Worm (Caenorhabditis elegans) whole organism, L4 larva: ENCODE results near the gene Y10G11A.1.

Experiments used
- F10B5.3 ChIP-seq: sonication (generic microtip); optimal IDR thresholded peaks from 2 replicates; lab custom pipeline; 2016; ENCODE audit warnings: mild to moderate bottlenecking, missing genetic modification characterization, missing compliant biosample characterization
- F26F4.8 ChIP-seq: fragments of 200-800 bp; sonication (Bioruptor generic); conservative IDR thresholded peaks from 2 replicates; pipeline ENCODE4 v1.3.6; 2022; ENCODE audit warnings: missing genetic modification characterization, missing compliant biosample characterization
- T20F7.1 ChIP-seq: fragments of 200-800 bp; sonication (Bioruptor generic); optimal IDR thresholded peaks from 2 replicates; lab custom pipeline; 2018; ENCODE audit warnings: mild to moderate bottlenecking, missing genetic modification characterization, missing compliant biosample characterization
- T26A8.4 ChIP-seq: fragments of 200-800 bp; sonication (Bioruptor generic); IDR thresholded peaks from 2 replicates; pipeline ENCODE4 v1.3.6; 2022; ENCODE audit warnings: missing genetic modification characterization, missing compliant biosample characterization
- Y105C5A.15 ChIP-seq: fragments of 200-800 bp; sonication (Bioruptor generic); IDR thresholded peaks from 2 replicates; pipeline ENCODE4 v1.3.6; 2022; ENCODE audit warnings: missing genetic modification characterization, missing compliant biosample characterization
- Y48G9A.11 ChIP-seq: fragments of 200-800 bp; sonication (Bioruptor generic); IDR thresholded peaks from 2 replicates; pipeline ENCODE4 v1.3.6; 2022; ENCODE audit warnings: missing genetic modification reagents, missing genetic modification characterization, missing compliant biosample characterization
- Y5F2A.4 ChIP-seq: fragments of 200-800 bp; sonication (Bioruptor generic); optimal IDR thresholded peaks from 2 replicates; lab custom pipeline; 2018; ENCODE audit warnings: mild to moderate bottlenecking, missing genetic modification characterization, missing compliant biosample characterization
- Y75B8A.6 ChIP-seq: fragments of 200-800 bp; sonication (Bioruptor generic); IDR thresholded peaks from 2 replicates; pipeline ENCODE4 v1.3.6; 2022; ENCODE audit warnings: missing genetic modification reagents, missing genetic modification characterization, missing compliant biosample characterization
- ZK337.2 ChIP-seq: fragments of 200-800 bp; sonication (Bioruptor generic); IDR thresholded peaks from 2 replicates; pipeline ENCODE4 v1.3.6; 2022; ENCODE audit warnings: missing genetic modification reagents, missing genetic modification characterization, missing compliant biosample characterization
- arid-1 ChIP-seq: fragments of 200-800 bp; sonication (Bioruptor generic); conservative IDR thresholded peaks from 2 replicates; pipeline ENCODE4 v1.3.6; 2022; ENCODE audit warnings: missing genetic modification reagents, missing genetic modification characterization, missing compliant biosample characterization
- ceh-44 ChIP-seq: fragments of 200-800 bp; sonication (Bioruptor generic); IDR thresholded peaks from 2 replicates; pipeline ENCODE4 v1.3.6; 2022; ENCODE audit warnings: missing genetic modification reagents, missing genetic modification characterization, missing compliant biosample characterization
- ctbp-1 ChIP-seq: fragments of 200-800 bp; sonication (Bioruptor generic); IDR thresholded peaks from 2 replicates; pipeline ENCODE4 v1.3.6; 2022; ENCODE audit warnings: missing genetic modification reagents, missing genetic modification characterization, missing compliant biosample characterization
- daf-16 ChIP-seq, 3 experiments: sonication (generic microtip); optimal IDR thresholded peaks; 2 replicates each; lab custom pipeline; 2016 to 2017; ENCODE audit warnings: missing genetic modification characterization in 3 of 3, missing genetic modification reagents in 3 of 3, mild to moderate bottlenecking in 2 of 3, missing compliant biosample characterization in 2 of 3, missing biosample characterization in 1 of 3, moderate library complexity in 1 of 3
- daf-19 ChIP-seq: fragments of 200-800 bp; sonication (Bioruptor generic); conservative IDR thresholded peaks from 2 replicates; pipeline ENCODE4 v1.3.6; 2022; ENCODE audit warnings: missing genetic modification characterization, missing compliant biosample characterization
- daf-8 ChIP-seq: fragments of 200-800 bp; sonication (Bioruptor generic); IDR thresholded peaks from 2 replicates; pipeline ENCODE4 v1.3.6; 2022; ENCODE audit warnings: missing genetic modification characterization, missing compliant biosample characterization
- dpl-1 ChIP-seq: fragments of 150-350 bp; optimal IDR thresholded peaks from 2 replicates; lab custom pipeline; 2014; ENCODE audit warnings: missing biosample characterization, missing genetic modification reagents, missing genetic modification characterization
- jun-1 ChIP-seq: fragments of 150-350 bp; optimal IDR thresholded peaks from 2 replicates; lab custom pipeline; 2014; ENCODE audit warnings: missing biosample characterization, missing genetic modification reagents, missing genetic modification characterization
- lin-13 ChIP-seq: fragments of 150-350 bp; optimal IDR thresholded peaks from 2 replicates; lab custom pipeline; 2014; ENCODE audit warnings: missing biosample characterization, missing genetic modification reagents, missing genetic modification characterization
- madf-9 ChIP-seq: fragments of 200-800 bp; sonication (Bioruptor generic); conservative IDR thresholded peaks from 2 replicates; pipeline ENCODE4 v1.3.6; 2022; ENCODE audit warnings: missing genetic modification reagents, missing genetic modification characterization, missing compliant biosample characterization
- mdl-1 ChIP-seq, 2 experiments: fragments of 150-350 bp in 1 of 2; sonication (generic microtip) in 1 of 2; optimal IDR thresholded peaks; 2 replicates each; lab custom pipeline; 2014 to 2017; ENCODE audit warnings: missing biosample characterization in 2 of 2, missing genetic modification characterization in 2 of 2
- mdt-29 ChIP-seq: fragments of 200-800 bp; sonication (Bioruptor generic); IDR thresholded peaks from 2 replicates; pipeline ENCODE4 v1.3.6; 2022; ENCODE audit warnings: missing genetic modification reagents, missing genetic modification characterization, missing compliant biosample characterization
- mep-1 ChIP-seq: fragments of 150-350 bp; sonication (generic microtip); optimal IDR thresholded peaks from 3 replicates; lab custom pipeline; 2014; ENCODE audit warnings: missing biosample characterization, missing genetic modification characterization
- nhr-42 ChIP-seq: fragments of 200-800 bp; sonication (Bioruptor generic); IDR thresholded peaks from 2 replicates; pipeline ENCODE4 v1.3.6; 2022; ENCODE audit warnings: missing genetic modification characterization, missing compliant biosample characterization
- pha-4 ChIP-seq, 2 experiments: fragments of 150-350 bp in 1 of 2; fragments of 200-800 bp in 1 of 2; sonication (Bioruptor generic) in 1 of 2; IDR thresholded peaks in 1 of 2; optimal IDR thresholded peaks in 1 of 2; 2 replicates each; pipeline versions ENCODE4 v1.3.6 to Lab custom; 2014 to 2022; ENCODE audit warnings: missing genetic modification characterization in 2 of 2, missing genetic modification reagents in 2 of 2, missing biosample characterization in 1 of 2, missing compliant biosample characterization in 1 of 2
- php-3 ChIP-seq: fragments of 200-800 bp; sonication (Bioruptor generic); IDR thresholded peaks from 2 replicates; pipeline ENCODE4 v1.3.6; 2022; ENCODE audit warnings: missing genetic modification reagents, missing genetic modification characterization, missing compliant biosample characterization
- pqm-1 ChIP-seq: sonication (generic microtip); optimal IDR thresholded peaks from 2 replicates; lab custom pipeline; 2017; ENCODE audit warnings: missing biosample characterization, missing genetic modification characterization
- sdz-12 ChIP-seq: fragments of 200-800 bp; sonication (Bioruptor generic); optimal IDR thresholded peaks from 2 replicates; lab custom pipeline; 2018; ENCODE audit warnings: mild to moderate bottlenecking, missing genetic modification characterization, missing compliant biosample characterization
- set-16 ChIP-seq: fragments of 200-800 bp; sonication (Bioruptor generic); IDR thresholded peaks from 2 replicates; pipeline ENCODE4 v1.3.6; 2022; ENCODE audit warnings: missing genetic modification reagents, missing genetic modification characterization, missing compliant biosample characterization
- snpc-1.2 ChIP-seq: fragments of 200-800 bp; sonication (Bioruptor generic); IDR thresholded peaks from 2 replicates; pipeline ENCODE4 v1.3.6; 2022; ENCODE audit warnings: missing genetic modification reagents, missing genetic modification characterization, missing compliant biosample characterization
- spr-1 ChIP-seq: sonication (generic microtip); optimal IDR thresholded peaks from 2 replicates; lab custom pipeline; 2016; ENCODE audit warnings: mild to moderate bottlenecking, missing genetic modification characterization, missing compliant biosample characterization
- unc-130 ChIP-seq: sonication (generic microtip); optimal IDR thresholded peaks from 2 replicates; lab custom pipeline; 2016; ENCODE audit warnings: missing genetic modification reagents, missing genetic modification characterization, missing compliant biosample characterization
- unc-39 ChIP-seq: sonication (generic microtip); optimal IDR thresholded peaks from 2 replicates; lab custom pipeline; 2017; ENCODE audit warnings: missing biosample characterization, missing genetic modification characterization
- zag-1 ChIP-seq: fragments of 150-350 bp; optimal IDR thresholded peaks from 2 replicates; lab custom pipeline; 2014; ENCODE audit warnings: missing biosample characterization, missing genetic modification characterization
- zfp-2 ChIP-seq: sonication (generic microtip); optimal IDR thresholded peaks from 2 replicates; lab custom pipeline; 2016; ENCODE audit warnings: mild to moderate bottlenecking, missing genetic modification characterization, missing compliant biosample characterization
- ztf-7 ChIP-seq: fragments of 150-350 bp; optimal IDR thresholded peaks from 2 replicates; lab custom pipeline; 2014; ENCODE audit warnings: missing biosample characterization, missing genetic modification characterization

Gene Y10G11A.1

DNA sequence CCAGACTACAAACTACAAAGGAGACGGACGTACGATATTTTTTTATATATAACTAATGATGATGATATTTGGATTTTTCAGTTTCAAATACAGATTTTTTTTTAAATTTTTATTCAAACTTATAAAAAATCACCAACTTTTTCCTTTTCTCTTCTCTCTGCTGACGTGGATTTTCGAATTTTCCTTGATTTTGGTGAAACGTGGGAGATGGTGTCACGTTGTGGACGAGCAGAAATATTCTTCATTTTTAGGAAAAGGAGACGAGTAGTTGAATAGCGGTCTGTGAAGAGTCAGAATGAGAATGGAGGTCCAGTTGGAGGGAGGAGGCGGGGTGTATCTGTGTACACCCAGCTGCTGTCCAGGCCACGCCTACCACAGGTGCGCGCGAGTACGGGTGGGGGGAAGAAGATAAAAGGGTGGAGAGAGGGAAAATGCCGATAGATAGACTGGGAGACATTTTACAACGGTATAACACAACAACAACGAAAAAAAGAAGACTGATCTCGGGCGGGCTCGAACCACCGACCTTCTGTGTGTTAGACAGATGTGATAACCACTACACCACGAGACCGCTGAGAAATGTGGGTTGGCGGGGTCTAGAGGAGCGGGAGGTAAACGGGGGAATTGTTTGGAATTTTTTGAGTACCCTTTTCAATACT lies 42.4 kb upstream of the Y10G11A.1 start, which contains the start of gene Y7A9D.1 (continued):
- TF ChIP-seq php-3 (GFP tag; lab: Robert Waterston, UW), result peak; percentile 61
- TF ChIP-seq madf-9 (GFP tag; lab: Robert Waterston, UW), result peak; percentile 63; the same call in 1 of the 2 replicates
- peak; percentile 18 for TF ChIP-seq ztf-7 (tag; lab: Kevin White, UChicago)
- no peak for TF ChIP-seq zfp-2 (tag; lab: Kevin White, UChicago)
- TF ChIP-seq F26F4.8 (GFP tag; lab: Robert Waterston, UW), result peak; percentile 52; the same call in 1 of the 2 replicates
- peak; percentile 30 for TF ChIP-seq F10B5.3 (tag; lab: Kevin White, UChicago)
- peak; percentile 24 for TF ChIP-seq unc-130 (GFP tag; lab: Kevin White, UChicago)
- peak; percentile 47 for TF ChIP-seq set-16 (GFP tag; lab: Robert Waterston, UW)
- TF ChIP-seq Y48G9A.11 (GFP tag; lab: Robert Waterston, UW), result peak; percentile 68
- peak; percentile 52 for TF ChIP-seq spr-1 (tag; lab: Kevin White, UChicago)
- TF ChIP-seq daf-16 (GFP tag; optimal IDR thresholded peaks at IDR 0.05; lab: Kevin White, UChicago), result peak; percentile 15 to 30
- peak; percentile 39 for TF ChIP-seq daf-16 (tag; optimal IDR thresholded peaks at IDR 0.05; lab: Kevin White, UChicago)
- TF ChIP-seq unc-39 (tag; lab: Kevin White, UChicago), result no peak
- peak; percentile 73 for TF ChIP-seq sdz-12 (GFP tag; lab: Kevin White, UChicago)
- TF ChIP-seq mep-1 (tag; lab: Kevin White, UChicago), result peak; percentile 75
- TF ChIP-seq ZK337.2, result 0 out of 2 replicates have a peak, but pooled peaks have one; percentile 51
- peak; percentile 83 for TF ChIP-seq ctbp-1 (GFP tag; lab: Robert Waterston, UW)
- peak; percentile 32 for TF ChIP-seq Y5F2A.4 (GFP tag; lab: Kevin White, UChicago)
- TF ChIP-seq mdl-1 (tag; optimal IDR thresholded peaks at IDR 0.05; lab: Kevin White, UChicago), result no peak
- peak; percentile 79 for TF ChIP-seq mdt-29 (GFP tag; lab: Robert Waterston, UW)
- 0 out of 2 replicates have a peak, but pooled peaks have one; percentile 28 for TF ChIP-seq nhr-42 (GFP tag; lab: Robert Waterston, UW)
- peak; percentile 99 for TF ChIP-seq snpc-1.2 (GFP tag; lab: Robert Waterston, UW)
- TF ChIP-seq zag-1, result no peak
- TF ChIP-seq jun-1 (tag; lab: Kevin White, UChicago), result peak; percentile 35
- TF ChIP-seq Y105C5A.15 (GFP tag; lab: Robert Waterston, UW), result 0 out of 2 replicates have a peak, but pooled peaks have one; percentile 4
- peak; percentile 30 for TF ChIP-seq dpl-1 (GFP tag; lab: Kevin White, UChicago)
- no peak for TF ChIP-seq pqm-1 (tag; lab: Kevin White, UChicago)
- TF ChIP-seq ceh-44 (GFP tag; lab: Robert Waterston, UW), result peak; percentile 62; the same call in 1 of the 2 replicates
- TF ChIP-seq T20F7.1 (GFP tag; lab: Kevin White, UChicago), result no peak
- 0 out of 2 replicates have a peak, but pooled peaks have one; percentile 15 for TF ChIP-seq daf-19
- TF ChIP-seq pha-4 (GFP tag; IDR thresholded peaks at IDR 0.05; lab: Robert Waterston, UW), result peak; percentile 79
- no peak for TF ChIP-seq pha-4 (tag; optimal IDR thresholded peaks at IDR 0.05; lab: Kevin White, UChicago)
- TF ChIP-seq T26A8.4 (GFP tag; lab: Robert Waterston, UW), result no peak; the same call in 1 of the 2 replicates
- peak; percentile 32 for TF ChIP-seq lin-13
- peak; percentile 51; the same call in 1 of the 2 replicates for TF ChIP-seq arid-1 (GFP tag; lab: Robert Waterston, UW)

DNA sequence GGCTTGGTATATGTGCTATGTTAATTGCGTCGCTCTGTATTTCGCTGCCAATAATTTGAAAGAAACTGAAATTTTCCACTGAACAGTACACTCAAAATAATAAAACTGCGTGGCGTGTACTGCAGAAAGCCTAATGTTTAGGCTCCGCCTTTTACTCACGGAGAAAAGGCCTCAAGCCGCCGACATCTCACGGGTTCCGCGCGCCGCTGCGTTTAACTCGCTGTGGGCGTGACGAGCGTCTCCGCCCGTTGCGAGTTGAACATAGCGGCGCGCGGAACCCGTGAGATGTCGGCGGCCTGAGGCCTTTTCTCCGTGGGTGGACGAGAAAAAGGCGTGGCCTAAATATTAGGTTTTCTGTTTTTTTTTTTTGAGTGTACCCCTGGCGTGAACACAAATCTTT lies 39.8 kb upstream of the Y10G11A.1 start:
- no peak for TF ChIP-seq daf-8
- TF ChIP-seq Y75B8A.6 (GFP tag; lab: Robert Waterston, UW), result no peak
- no peak for TF ChIP-seq Y48G9A.11 (GFP tag; lab: Robert Waterston, UW)
- TF ChIP-seq set-16 (GFP tag; lab: Robert Waterston, UW), result peak; percentile 48
- TF ChIP-seq snpc-1.2 (GFP tag; lab: Robert Waterston, UW), result peak; percentile 64; the same call in 1 of the 2 replicates
- TF ChIP-seq, all 104 proteins: peak for 2
